Worm (Caenorhabditis elegans) whole organism, L1 larva: ENCODE measurements around the gene eco-1.

Experiments used
- C04F5.9 ChIP-seq: sonication (generic microtip); optimal IDR thresholded peaks from 2 replicates; lab custom pipeline; 2016; ENCODE audit warnings: missing genetic modification characterization, missing compliant biosample characterization
- C16A3.4 ChIP-seq: fragments of 150-350 bp; optimal IDR thresholded peaks from 2 replicates; lab custom pipeline; 2014; ENCODE audit warnings: missing biosample characterization, missing genetic modification characterization
- F16B12.6 ChIP-seq: fragments of 150-350 bp; optimal IDR thresholded peaks from 2 replicates; lab custom pipeline; 2014; ENCODE audit warnings: missing biosample characterization, missing genetic modification characterization
- Y116A8C.19 ChIP-seq: sonication (generic microtip); optimal IDR thresholded peaks from 2 replicates; lab custom pipeline; 2016; ENCODE audit warnings: missing compliant biosample characterization, missing genetic modification characterization, borderline replicate concordance
- alr-1 ChIP-seq: fragments of 200-800 bp; sonication (Bioruptor generic); optimal IDR thresholded peaks from 2 replicates; lab custom pipeline; 2018; ENCODE audit warnings: borderline replicate concordance, mild to moderate bottlenecking, missing genetic modification characterization, missing compliant biosample characterization
- ama-1 ChIP-seq: fragments of 150-350 bp; optimal IDR thresholded peaks from 2 replicates; lab custom pipeline; 2014
- blmp-1 ChIP-seq: fragments of 150-350 bp; optimal IDR thresholded peaks from 2 replicates; lab custom pipeline; 2014; ENCODE audit warnings: missing biosample characterization, missing genetic modification characterization
- ceh-63 ChIP-seq: fragments of 200-800 bp; sonication (Bioruptor generic); optimal IDR thresholded peaks from 2 replicates; lab custom pipeline; 2018; ENCODE audit warnings: mild to moderate bottlenecking, missing genetic modification characterization, missing compliant biosample characterization
- ceh-8 ChIP-seq: fragments of 200-800 bp; sonication (Bioruptor generic); optimal IDR thresholded peaks from 2 replicates; lab custom pipeline; 2018; ENCODE audit warnings: mild to moderate bottlenecking, missing genetic modification characterization, moderate library complexity, missing compliant biosample characterization
- ceh-82 ChIP-seq, 3 experiments: fragments of 150-350 bp in 1 of 3; sonication (generic microtip) in 2 of 3; optimal IDR thresholded peaks; 2 replicates each; lab custom pipeline; 2014 to 2017; ENCODE audit warnings: missing biosample characterization in 3 of 3, missing genetic modification characterization in 3 of 3
- ceh-90 ChIP-seq: sonication (generic microtip); optimal IDR thresholded peaks from 2 replicates; lab custom pipeline; 2016; ENCODE audit warnings: missing genetic modification characterization, missing compliant biosample characterization
- ces-1 ChIP-seq: fragments of 150-350 bp; optimal IDR thresholded peaks from 2 replicates; lab custom pipeline; 2014; ENCODE audit warnings: missing biosample characterization, missing genetic modification reagents, missing genetic modification characterization
- dsc-1 ChIP-seq: sonication (generic microtip); optimal IDR thresholded peaks from 2 replicates; lab custom pipeline; 2016; ENCODE audit warnings: mild to moderate bottlenecking, missing genetic modification characterization, missing compliant biosample characterization
- efl-1 ChIP-seq, 4 experiments: fragments of 150-350 bp; optimal IDR thresholded peaks in 3 of 4; peaks in 1 of 4; 1 replicate in 1 of 4; 2 replicates in 3 of 4; lab custom pipeline; 2014; ENCODE audit warnings: missing biosample characterization in 2 of 4, missing genetic modification characterization in 2 of 4, missing genetic modification reagents in 2 of 4
- egl-27 ChIP-seq, 2 experiments: fragments of 150-350 bp in 1 of 2; sonication (generic microtip); optimal IDR thresholded peaks; 3 replicates each; lab custom pipeline; 2017 to 2018; ENCODE audit warnings: missing biosample characterization in 2 of 2, missing genetic modification characterization in 2 of 2, missing genetic modification reagents in 2 of 2
- fkh-10 ChIP-seq: sonication (generic microtip); optimal IDR thresholded peaks from 2 replicates; lab custom pipeline; 2017; ENCODE audit warnings: missing biosample characterization, missing genetic modification reagents, missing genetic modification characterization
- fkh-4 ChIP-seq: sonication (generic microtip); optimal IDR thresholded peaks from 2 replicates; lab custom pipeline; 2016; ENCODE audit warnings: missing compliant biosample characterization, missing genetic modification characterization, borderline replicate concordance
- fkh-8 ChIP-seq: sonication (generic microtip); optimal IDR thresholded peaks from 2 replicates; lab custom pipeline; 2016; ENCODE audit warnings: mild to moderate bottlenecking, missing genetic modification characterization, missing compliant biosample characterization
- fos-1 ChIP-seq: fragments of 150-350 bp; optimal IDR thresholded peaks from 2 replicates; lab custom pipeline; 2014; ENCODE audit warnings: missing biosample characterization, missing genetic modification characterization
- isw-1 ChIP-seq: fragments of 200-800 bp; sonication (Bioruptor generic); IDR thresholded peaks from 2 replicates; pipeline ENCODE4 v1.3.6; 2022; ENCODE audit warnings: missing genetic modification characterization, missing compliant biosample characterization
- jun-1 ChIP-seq: fragments of 150-350 bp; optimal IDR thresholded peaks from 2 replicates; lab custom pipeline; 2014; ENCODE audit warnings: missing biosample characterization, missing genetic modification reagents, missing genetic modification characterization
- lin-13 ChIP-seq: fragments of 150-350 bp; optimal IDR thresholded peaks from 2 replicates; lab custom pipeline; 2014; ENCODE audit warnings: missing biosample characterization, missing genetic modification reagents, missing genetic modification characterization
- lin-15B ChIP-seq: fragments of 150-350 bp; sonication (generic microtip); optimal IDR thresholded peaks from 3 replicates; lab custom pipeline; 2014; ENCODE audit warnings: missing biosample characterization, missing genetic modification characterization
- lin-35 ChIP-seq, 2 experiments: fragments of 150-350 bp; optimal IDR thresholded peaks; 2 replicates each; lab custom pipeline; 2014; ENCODE audit warnings: missing biosample characterization in 2 of 2, missing genetic modification characterization in 2 of 2, missing genetic modification reagents in 2 of 2
- lir-3 ChIP-seq: sonication (generic microtip); optimal IDR thresholded peaks from 2 replicates; lab custom pipeline; 2016; ENCODE audit warnings: mild to moderate bottlenecking, missing genetic modification characterization, moderate library complexity, missing compliant biosample characterization; ENCODE audit not compliant: poor library complexity
- mab-9 ChIP-seq: fragments of 200-800 bp; sonication (Bioruptor generic); IDR thresholded peaks from 2 replicates; pipeline ENCODE4 v1.3.6; 2022; ENCODE audit warnings: missing genetic modification reagents, missing genetic modification characterization, missing compliant biosample characterization
- mdl-1 ChIP-seq, 2 experiments: fragments of 150-350 bp; optimal IDR thresholded peaks; 2 replicates each; lab custom pipeline; 2014 to 2017; ENCODE audit warnings: missing biosample characterization in 2 of 2, missing genetic modification characterization in 2 of 2, inconsistent platforms in 1 of 2
- mef-2 ChIP-seq: fragments of 150-350 bp; optimal IDR thresholded peaks from 2 replicates; lab custom pipeline; 2014; ENCODE audit warnings: missing biosample characterization, missing genetic modification characterization
- nhr-12 ChIP-seq: sonication (generic microtip); optimal IDR thresholded peaks from 2 replicates; lab custom pipeline; 2017; ENCODE audit warnings: missing biosample characterization, missing genetic modification characterization
- nhr-19 ChIP-seq: fragments of 200-800 bp; sonication (Bioruptor generic); conservative IDR thresholded peaks from 2 replicates; pipeline ENCODE4 v1.3.6; 2022; ENCODE audit warnings: missing genetic modification characterization, missing compliant biosample characterization
- nhr-237 ChIP-seq: fragments of 150-350 bp; optimal IDR thresholded peaks from 2 replicates; lab custom pipeline; 2014; ENCODE audit warnings: missing biosample characterization, missing genetic modification characterization
- nhr-47 ChIP-seq: sonication (generic microtip); optimal IDR thresholded peaks from 2 replicates; lab custom pipeline; 2016; ENCODE audit warnings: mild to moderate bottlenecking, missing genetic modification characterization, moderate library complexity, missing compliant biosample characterization
- nhr-71 ChIP-seq: sonication (generic microtip); optimal IDR thresholded peaks from 2 replicates; lab custom pipeline; 2016; ENCODE audit warnings: mild to moderate bottlenecking, missing genetic modification characterization, moderate library complexity, missing compliant biosample characterization
- nhr-76 ChIP-seq: sonication (generic microtip); optimal IDR thresholded peaks from 2 replicates; lab custom pipeline; 2017; ENCODE audit warnings: missing biosample characterization, missing genetic modification characterization
- nhr-77 ChIP-seq: fragments of 150-350 bp; optimal IDR thresholded peaks from 2 replicates; lab custom pipeline; 2014; ENCODE audit warnings: missing biosample characterization, missing genetic modification characterization
- nhr-84 ChIP-seq: sonication (generic microtip); optimal IDR thresholded peaks from 2 replicates; lab custom pipeline; 2017; ENCODE audit warnings: missing biosample characterization, missing genetic modification characterization
- pag-3 ChIP-seq: sonication (generic microtip); optimal IDR thresholded peaks from 2 replicates; lab custom pipeline; 2017; ENCODE audit warnings: missing genetic modification characterization, mild to moderate bottlenecking, missing compliant biosample characterization, antibody characterized with exemption, borderline replicate concordance; ENCODE audit not compliant: insufficient read depth
- rnt-1 ChIP-seq: sonication (generic microtip); optimal IDR thresholded peaks from 2 replicates; lab custom pipeline; 2016; ENCODE audit warnings: mild to moderate bottlenecking, missing genetic modification characterization, moderate library complexity, missing compliant biosample characterization
- skn-1 ChIP-seq: fragments of 150-350 bp; optimal IDR thresholded peaks from 2 replicates; lab custom pipeline; 2014; ENCODE audit warnings: missing biosample characterization, missing genetic modification characterization
- snpc-4 ChIP-seq: fragments of 150-350 bp; optimal IDR thresholded peaks from 2 replicates; lab custom pipeline; 2014; ENCODE audit warnings: missing biosample characterization, missing genetic modification characterization
- snu-23 ChIP-seq: sonication (generic microtip); optimal IDR thresholded peaks from 2 replicates; lab custom pipeline; 2016; ENCODE audit warnings: missing genetic modification characterization, missing compliant biosample characterization
- sox-4 ChIP-seq: sonication (generic microtip); optimal IDR thresholded peaks from 2 replicates; lab custom pipeline; 2016; ENCODE audit warnings: missing genetic modification characterization, missing compliant biosample characterization
- swsn-7 ChIP-seq: sonication (generic microtip); optimal IDR thresholded peaks from 2 replicates; lab custom pipeline; 2016; ENCODE audit warnings: missing genetic modification characterization, missing compliant biosample characterization
- tbx-2 ChIP-seq: sonication (generic microtip); optimal IDR thresholded peaks from 2 replicates; lab custom pipeline; 2016; ENCODE audit warnings: missing genetic modification characterization, missing compliant biosample characterization
- unc-130 ChIP-seq: fragments of 150-350 bp; optimal IDR thresholded peaks from 2 replicates; lab custom pipeline; 2017; ENCODE audit warnings: missing biosample characterization, missing genetic modification characterization, inconsistent platforms
- unc-30 ChIP-seq: sonication (generic microtip); optimal IDR thresholded peaks from 2 replicates; lab custom pipeline; 2017; ENCODE audit warnings: missing biosample characterization, missing genetic modification characterization
- unc-62 ChIP-seq: fragments of 150-350 bp; optimal IDR thresholded peaks from 2 replicates; lab custom pipeline; 2014; ENCODE audit warnings: missing biosample characterization, missing genetic modification reagents, missing genetic modification characterization
- unc-86 ChIP-seq: sonication (generic microtip); optimal IDR thresholded peaks from 2 replicates; lab custom pipeline; 2016; ENCODE audit warnings: missing genetic modification characterization, missing compliant biosample characterization
- vab-15 ChIP-seq: sonication (generic microtip); optimal IDR thresholded peaks from 2 replicates; lab custom pipeline; 2017; ENCODE audit warnings: missing genotype, mild to moderate bottlenecking, missing genetic modification characterization, missing compliant biosample characterization
- xbp-1 ChIP-seq: sonication (generic microtip); optimal IDR thresholded peaks from 2 replicates; lab custom pipeline; 2016; ENCODE audit warnings: missing genetic modification characterization, missing compliant biosample characterization
- zip-4 ChIP-seq: fragments of 200-800 bp; sonication (Bioruptor generic); optimal IDR thresholded peaks from 2 replicates; lab custom pipeline; 2018; ENCODE audit warnings: mild to moderate bottlenecking, missing genetic modification characterization, moderate library complexity, missing compliant biosample characterization
- ztf-11 ChIP-seq, 2 experiments: sonication (generic microtip); optimal IDR thresholded peaks; 2 replicates each; lab custom pipeline; 2016 to 2017; ENCODE audit warnings: missing genetic modification characterization in 2 of 2, missing biosample characterization in 1 of 2, missing compliant biosample characterization in 1 of 2

eco-1 gene

DNA sequence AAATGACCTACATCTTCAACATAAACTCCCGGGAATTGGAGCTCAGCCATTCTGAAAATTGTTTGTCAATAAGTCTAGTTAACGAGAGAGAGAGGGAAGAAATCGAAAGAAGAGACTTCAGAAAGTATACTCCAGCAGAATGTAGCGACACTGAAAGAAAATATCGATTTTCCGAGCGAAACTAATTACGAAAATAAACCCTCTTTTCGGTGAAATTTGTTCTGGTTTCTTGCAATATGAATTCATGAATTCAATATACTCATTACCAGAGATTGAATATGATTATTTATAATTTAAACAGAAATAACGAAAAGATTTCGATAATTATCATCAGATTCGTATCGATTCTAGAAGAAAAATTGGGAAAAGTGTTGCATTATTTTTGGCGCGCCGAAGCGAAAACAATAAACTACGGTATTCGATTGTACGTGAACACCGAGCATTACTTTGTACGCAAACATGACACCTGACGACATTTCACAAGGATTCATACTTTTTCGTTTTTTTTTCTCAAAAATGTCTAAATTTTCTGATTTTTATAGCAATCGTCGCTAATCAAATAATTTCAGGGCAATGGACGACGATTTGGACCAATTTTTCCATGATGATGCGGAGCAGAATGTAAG, 22.8 kb upstream of the eco-1 start, which contains the start of the genes hmg-4 and T20B12.3:
Gene hmg-4, minus strand, starts transcription at position 51 of the 626 bp plus-strand sequence.
Gene T20B12.3, plus strand, starts transcription at position 570 of the 626 bp plus-strand sequence.
- TF ChIP-seq lin-13 (GFP tag; lab: Kevin White, UChicago), result no peak
- no peak for TF ChIP-seq ceh-90 (tag; lab: Kevin White, UChicago)
- peak; percentile 30 for TF ChIP-seq xbp-1 (tag; lab: Kevin White, UChicago)
- no peak for TF ChIP-seq fkh-4 (tag; lab: Kevin White, UChicago)
- TF ChIP-seq vab-15 (tag; lab: Kevin White, UChicago), result no peak
- TF ChIP-seq egl-27 (tag; optimal IDR thresholded peaks at IDR 0.05; lab: Kevin White, UChicago), result no peak
- peak; percentile 63 to 75 for TF ChIP-seq lin-35 (GFP tag; optimal IDR thresholded peaks at IDR 0.05; lab: Kevin White, UChicago)
- no peak for TF ChIP-seq Y116A8C.19 (tag; lab: Kevin White, UChicago)
- peak; percentile 85 for TF ChIP-seq F16B12.6 (tag; lab: Kevin White, UChicago)
- peak; percentile 58 for TF ChIP-seq snu-23 (GFP tag; lab: Kevin White, UChicago)
- peak; percentile 46 for TF ChIP-seq C16A3.4 (tag; lab: Kevin White, UChicago)
- TF ChIP-seq nhr-237 (tag; lab: Kevin White, UChicago), result no peak
- no peak for TF ChIP-seq jun-1 (tag; lab: Kevin White, UChicago)
- TF ChIP-seq mdl-1 (tag; optimal IDR thresholded peaks at IDR 0.05; lab: Kevin White, UChicago), result peak in 1 of 2 experiments; percentile 41
- no peak for TF ChIP-seq mef-2
- peak in 1 of 3 experiments; percentile 58 for TF ChIP-seq ceh-82 (tag; optimal IDR thresholded peaks at IDR 0.05; lab: Kevin White, UChicago)
- TF ChIP-seq ztf-11 (tag; optimal IDR thresholded peaks at IDR 0.05; lab: Kevin White, UChicago), result no peak
- no peak for TF ChIP-seq nhr-77 (tag; lab: Kevin White, UChicago)
- no peak for TF ChIP-seq ces-1 (GFP tag; lab: Kevin White, UChicago)
- no peak; the same call in 1 of the 2 replicates for TF ChIP-seq nhr-19
- TF ChIP-seq unc-62, result no peak
- no peak for TF ChIP-seq ceh-63 (GFP tag; lab: Kevin White, UChicago)
- TF ChIP-seq nhr-12 (tag; lab: Kevin White, UChicago), result no peak
- no peak for TF ChIP-seq skn-1
- no peak for TF ChIP-seq fos-1 (tag; lab: Kevin White, UChicago)
- no peak for TF ChIP-seq fkh-8 (tag; lab: Kevin White, UChicago)
- TF ChIP-seq alr-1 (tag; lab: Kevin White, UChicago), result no peak
- peak; percentile 18 for TF ChIP-seq lin-15B (tag; lab: Kevin White, UChicago)
- TF ChIP-seq C04F5.9 (tag; lab: Kevin White, UChicago), result no peak
- peak; percentile 33 for TF ChIP-seq nhr-47 (tag; lab: Kevin White, UChicago)
- no peak for TF ChIP-seq dsc-1 (tag; lab: Kevin White, UChicago)
- TF ChIP-seq swsn-7 (tag; lab: Kevin White, UChicago), result peak; percentile 18
- no peak for TF ChIP-seq isw-1 (GFP tag; lab: Robert Waterston, UW)
- peak; percentile 51 for TF ChIP-seq blmp-1 (tag; lab: Kevin White, UChicago)
- TF ChIP-seq nhr-76 (tag; lab: Kevin White, UChicago), result no peak
- TF ChIP-seq nhr-84 (tag; lab: Kevin White, UChicago), result no peak
- no peak for TF ChIP-seq lir-3
- peak; percentile 9 for TF ChIP-seq fkh-10 (GFP tag; lab: Kevin White, UChicago)
- TF ChIP-seq zip-4 (GFP tag; lab: Kevin White, UChicago), result no peak
- no peak for TF ChIP-seq pag-3 (tag; lab: Kevin White, UChicago)
- no peak for TF ChIP-seq unc-30 (tag; lab: Kevin White, UChicago)
- no peak for TF ChIP-seq snpc-4 (tag; lab: Kevin White, UChicago)
- TF ChIP-seq rnt-1 (tag; lab: Kevin White, UChicago), result peak; percentile 35
- no peak for TF ChIP-seq ama-1 (lab: Kevin White, UChicago)
- TF ChIP-seq nhr-71 (tag; lab: Kevin White, UChicago), result peak; percentile 55
- TF ChIP-seq ceh-8 (GFP tag; lab: Kevin White, UChicago), result no peak
- no peak for TF ChIP-seq unc-86
- TF ChIP-seq efl-1 (optimal IDR thresholded peaks at IDR 0.05; lab: Kevin White, UChicago), result peak; percentile 61 to 65
- TF ChIP-seq efl-1 (GFP tag; optimal IDR thresholded peaks at IDR 0.05 in 1 of 2; lab: Kevin White, UChicago), result peak; percentile 51 to 95
- TF ChIP-seq mab-9, result no peak
- no peak for TF ChIP-seq sox-4 (tag; lab: Kevin White, UChicago)
- TF ChIP-seq unc-130 (tag; lab: Kevin White, UChicago), result no peak
- no peak for TF ChIP-seq tbx-2 (tag; lab: Kevin White, UChicago)
